Fruit fly (Drosophila melanogaster): ENCODE measurements around the gene kirre.
A peak's percentile ranks its signal among the peaks of the same experiment; 100 is the strongest.

kirre gene

dm6 chrX:2787267-2787666 is 47.1 kb downstream of the kirre start:
- TF ChIP-seq CG32264 (GFP tag; optimal IDR thresholded peaks at IDR 0.05), result peak; percentile 57
- peak in 1 of 2 experiments; percentile 92 for TF ChIP-seq foxo (GFP tag; optimal IDR thresholded peaks at IDR 0.05)
- no peak for TF ChIP-seq Abd-B (GFP tag; optimal IDR thresholded peaks at IDR 0.05)
- peak; percentile 95 for TF ChIP-seq fru (GFP tag; optimal IDR thresholded peaks at IDR 0.05)
- peak; percentile 82 for TF ChIP-seq OdsH (GFP tag; optimal IDR thresholded peaks at IDR 0.05)
- TF ChIP-seq psq (GFP tag; optimal IDR thresholded peaks at IDR 0.05), result peak; percentile 84
- no peak for TF ChIP-seq usp (GFP tag; optimal IDR thresholded peaks at IDR 0.05)
- peak; percentile 74 for TF ChIP-seq sage (GFP tag; optimal IDR thresholded peaks at IDR 0.05)
- peak; percentile 80 for TF ChIP-seq woc (GFP tag; optimal IDR thresholded peaks at IDR 0.05)
- TF ChIP-seq lola (GFP tag; optimal IDR thresholded peaks at IDR 0.05), result no peak
- peak; percentile 13 for TF ChIP-seq Mio (GFP tag; optimal IDR thresholded peaks at IDR 0.05)
- TF ChIP-seq Hr78 (GFP tag; optimal IDR thresholded peaks at IDR 0.05), result no peak
- peak; percentile 83 for TF ChIP-seq CG9705 (GFP tag; optimal IDR thresholded peaks at IDR 0.05)
- no peak for TF ChIP-seq pan (optimal IDR thresholded peaks at IDR 0.05)
- peak; percentile 17 for TF ChIP-seq dsf (GFP tag; optimal IDR thresholded peaks at IDR 0.05; ENCODE audit: borderline replicate concordance)
- TF ChIP-seq Hnf4 (GFP tag; optimal IDR thresholded peaks at IDR 0.05), result peak; percentile 64
- no peak for TF ChIP-seq N (GFP tag; optimal IDR thresholded peaks at IDR 0.05)
- TF ChIP-seq jim (GFP tag; optimal IDR thresholded peaks at IDR 0.05), result no peak
- peak; percentile 78 for TF ChIP-seq tai (GFP tag; optimal IDR thresholded peaks at IDR 0.05)
- TF ChIP-seq GATAd (GFP tag; optimal IDR thresholded peaks at IDR 0.05), result peak; percentile 42
- TF ChIP-seq h (GFP tag; optimal IDR thresholded peaks at IDR 0.05), result peak; percentile 88
- TF ChIP-seq Hr83 (GFP tag; optimal IDR thresholded peaks at IDR 0.05; ENCODE audit: poor library complexity, severe bottlenecking), result no peak
- TF ChIP-seq Sp1 (GFP tag; optimal IDR thresholded peaks at IDR 0.05), result peak; percentile 89
- peak; percentile 44 for TF ChIP-seq Jra (GFP tag; optimal IDR thresholded peaks at IDR 0.05)
- TF ChIP-seq rgr (GFP tag; optimal IDR thresholded peaks at IDR 0.05), result peak; percentile 86
- peak; percentile 68 for TF ChIP-seq sv (GFP tag; optimal IDR thresholded peaks at IDR 0.05)
- TF ChIP-seq Rel (GFP tag; optimal IDR thresholded peaks at IDR 0.05), result peak; percentile 55
- TF ChIP-seq Rel (tag; optimal IDR thresholded peaks at IDR 0.05), result peak; percentile 57
- TF ChIP-seq HLH106 (tag; optimal IDR thresholded peaks at IDR 0.05), result peak; percentile 93
- TF ChIP-seq ey (GFP tag; optimal IDR thresholded peaks at IDR 0.05), result peak; percentile 86
- TF ChIP-seq dmrt93B (GFP tag; optimal IDR thresholded peaks at IDR 0.05), result peak; percentile 81
- TF ChIP-seq Dif (GFP tag; optimal IDR thresholded peaks at IDR 0.05; ENCODE audit: partially characterized antibody), result no peak
- no peak for TF ChIP-seq Dfd (GFP tag; optimal IDR thresholded peaks at IDR 0.05)
- TF ChIP-seq dl (GFP tag; optimal IDR thresholded peaks at IDR 0.05; ENCODE audit: insufficient read depth in 1 of 2, partially characterized antibody in 2 of 2), result no peak
- peak; percentile 85 for TF ChIP-seq br (GFP tag; optimal IDR thresholded peaks at IDR 0.05)
- no peak for TF ChIP-seq Vsx2 (GFP tag; optimal IDR thresholded peaks at IDR 0.05; ENCODE audit: partially characterized antibody)
- no peak for TF ChIP-seq Myc (optimal IDR thresholded peaks at IDR 0.05)
- TF ChIP-seq brk (GFP tag; optimal IDR thresholded peaks at IDR 0.05), result peak; percentile 56
- TF ChIP-seq CrebA (GFP tag; optimal IDR thresholded peaks at IDR 0.05; ENCODE audit: borderline replicate concordance), result peak; percentile 72

- no peak for TF ChIP-seq Sp1 (GFP tag; optimal IDR thresholded peaks at IDR 0.05)
- TF ChIP-seq Mio (GFP tag; optimal IDR thresholded peaks at IDR 0.05), result no peak
- no peak for TF ChIP-seq sage (GFP tag; optimal IDR thresholded peaks at IDR 0.05)
- TF ChIP-seq GATAd (GFP tag; optimal IDR thresholded peaks at IDR 0.05), result no peak
- TF ChIP-seq Vsx2 (GFP tag; optimal IDR thresholded peaks at IDR 0.05; ENCODE audit: partially characterized antibody), result no peak
- TF ChIP-seq lola (GFP tag; optimal IDR thresholded peaks at IDR 0.05), result no peak
- no peak for TF ChIP-seq CG32264 (GFP tag; optimal IDR thresholded peaks at IDR 0.05)
- TF ChIP-seq Dif (GFP tag; optimal IDR thresholded peaks at IDR 0.05; ENCODE audit: partially characterized antibody), result no peak
- TF ChIP-seq Myc (optimal IDR thresholded peaks at IDR 0.05), result no peak
- TF ChIP-seq Jra (GFP tag; optimal IDR thresholded peaks at IDR 0.05), result no peak
- no peak for TF ChIP-seq psq (GFP tag; optimal IDR thresholded peaks at IDR 0.05)
- no peak for TF ChIP-seq pan (optimal IDR thresholded peaks at IDR 0.05)
Observed at dm6 chrX:2787857-2788256, 47.7 kb downstream of the kirre start.

Data from whole organism, wandering third instar larva.